Worm (Caenorhabditis elegans) whole organism, young adult: ENCODE data around the gene Y43F8B.7.
A peak's percentile ranks its signal among the peaks of the same experiment; 100 is the strongest.

Source experiments
- C17E4.6 ChIP-seq: fragments of 200-800 bp; sonication (Bioruptor generic); IDR thresholded peaks from 2 replicates; pipeline ENCODE4 v1.3.6; 2022; ENCODE audit warnings: missing genetic modification reagents, missing genetic modification characterization, missing compliant biosample characterization
- F10E7.11 ChIP-seq: sonication (generic microtip); optimal IDR thresholded peaks from 2 replicates; lab custom pipeline; 2017; ENCODE audit warnings: mild to moderate bottlenecking, missing genetic modification characterization, moderate library complexity, missing compliant biosample characterization
- F37B4.10 ChIP-seq: fragments of 200-800 bp; sonication (Bioruptor generic); IDR thresholded peaks from 2 replicates; pipeline ENCODE4 v1.3.6; 2022; ENCODE audit warnings: missing genetic modification characterization, missing compliant biosample characterization
- F49E8.2 ChIP-seq: sonication (generic microtip); optimal IDR thresholded peaks from 3 replicates; lab custom pipeline; 2017; ENCODE audit warnings: missing genetic modification characterization, mild to moderate bottlenecking, missing compliant biosample characterization, antibody characterized with exemption, moderate library complexity; ENCODE audit not compliant: insufficient read depth
- F55B11.4 ChIP-seq: sonication (generic microtip); optimal IDR thresholded peaks from 2 replicates; lab custom pipeline; 2016; ENCODE audit warnings: missing compliant biosample characterization, missing genetic modification characterization, borderline replicate concordance; ENCODE audit not compliant: insufficient read depth
- F57A8.1 ChIP-seq: fragments of 200-800 bp; sonication (Bioruptor generic); optimal IDR thresholded peaks from 2 replicates; lab custom pipeline; 2018; ENCODE audit warnings: mild to moderate bottlenecking, missing genetic modification characterization, moderate library complexity, missing compliant biosample characterization
- F57C9.4 ChIP-seq: sonication (generic microtip); optimal IDR thresholded peaks from 2 replicates; lab custom pipeline; 2017; ENCODE audit warnings: mild to moderate bottlenecking, missing genetic modification characterization, missing compliant biosample characterization
- T07F8.4 ChIP-seq: sonication (generic microtip); optimal IDR thresholded peaks from 2 replicates; lab custom pipeline; 2016; ENCODE audit warnings: mild to moderate bottlenecking, missing genetic modification characterization, moderate library complexity, missing compliant biosample characterization
- ZK185.1 ChIP-seq: sonication (generic microtip); optimal IDR thresholded peaks from 2 replicates; lab custom pipeline; 2016; ENCODE audit warnings: mild to moderate bottlenecking, missing genetic modification characterization, missing compliant biosample characterization; ENCODE audit not compliant: poor library complexity, severe bottlenecking
- akir-1 ChIP-seq: fragments of 200-800 bp; sonication (Bioruptor generic); optimal IDR thresholded peaks from 2 replicates; lab custom pipeline; 2018; ENCODE audit warnings: mild to moderate bottlenecking, missing genetic modification characterization, moderate library complexity, missing compliant biosample characterization
- aptf-3 ChIP-seq: fragments of 200-800 bp; sonication (Bioruptor generic); IDR thresholded peaks from 2 replicates; pipeline ENCODE4 v1.3.6; 2022; ENCODE audit warnings: missing genetic modification characterization, missing compliant biosample characterization
- atf-7 ChIP-seq: sonication (generic microtip); optimal IDR thresholded peaks from 2 replicates; lab custom pipeline; 2017; ENCODE audit warnings: mild to moderate bottlenecking, missing genetic modification characterization, missing compliant biosample characterization
- attf-5 ChIP-seq: fragments of 200-800 bp; sonication (Bioruptor generic); optimal IDR thresholded peaks from 2 replicates; lab custom pipeline; 2018; ENCODE audit warnings: mild to moderate bottlenecking, missing genetic modification characterization, missing compliant biosample characterization
- bed-2 ChIP-seq: fragments of 200-800 bp; sonication (Bioruptor generic); IDR thresholded peaks from 2 replicates; pipeline ENCODE4 v1.3.6; 2022; ENCODE audit warnings: missing genetic modification reagents, missing genetic modification characterization, missing compliant biosample characterization
- ccch-3 ChIP-seq: fragments of 200-800 bp; sonication (Bioruptor generic); optimal IDR thresholded peaks from 2 replicates; lab custom pipeline; 2018; ENCODE audit warnings: mild to moderate bottlenecking, missing genetic modification characterization, missing compliant biosample characterization
- cebp-1 ChIP-seq, 2 experiments: fragments of 200-800 bp in 1 of 2; sonication (Bioruptor generic) in 1 of 2; sonication (generic microtip) in 1 of 2; IDR thresholded peaks in 1 of 2; optimal IDR thresholded peaks in 1 of 2; 2 replicates each; pipeline versions ENCODE4 v1.3.6 to Lab custom; 2017 to 2022; ENCODE audit warnings: missing compliant biosample characterization in 2 of 2, missing genetic modification characterization in 2 of 2, mild to moderate bottlenecking in 1 of 2, missing genetic modification reagents in 1 of 2, moderate library complexity in 1 of 2
- dpff-1 ChIP-seq: sonication (generic microtip); optimal IDR thresholded peaks from 2 replicates; lab custom pipeline; 2017; ENCODE audit warnings: mild to moderate bottlenecking, missing genetic modification characterization, missing compliant biosample characterization
- dpl-1 ChIP-seq: fragments of 150-350 bp; optimal IDR thresholded peaks from 2 replicates; lab custom pipeline; 2014; ENCODE audit warnings: missing biosample characterization, missing genetic modification reagents, missing genetic modification characterization
- efl-1 ChIP-seq: fragments of 150-350 bp; optimal IDR thresholded peaks from 2 replicates; lab custom pipeline; 2014; ENCODE audit warnings: missing biosample characterization, missing genetic modification reagents, missing genetic modification characterization
- egl-44 ChIP-seq: fragments of 200-800 bp; sonication (Bioruptor generic); IDR thresholded peaks from 2 replicates; pipeline ENCODE4 v1.3.6; 2022; ENCODE audit warnings: missing genetic modification reagents, missing genetic modification characterization, missing compliant biosample characterization
- ekl-4 ChIP-seq: fragments of 200-800 bp; sonication (Bioruptor generic); IDR thresholded peaks from 2 replicates; pipeline ENCODE4 v1.3.6; 2022; ENCODE audit warnings: missing genetic modification reagents, missing genetic modification characterization, missing compliant biosample characterization
- hmg-1.2 ChIP-seq: fragments of 200-800 bp; sonication (Bioruptor generic); IDR thresholded peaks from 2 replicates; pipeline ENCODE4 v1.3.6; 2022; ENCODE audit warnings: missing genetic modification reagents, missing genetic modification characterization, missing compliant biosample characterization
- hrde-1 ChIP-seq: sonication (generic microtip); optimal IDR thresholded peaks from 2 replicates; lab custom pipeline; 2016; ENCODE audit warnings: missing genetic modification characterization, mild to moderate bottlenecking, missing compliant biosample characterization, moderate library complexity, missing genotype, missing genetic modification reagents, borderline replicate concordance
- let-526 ChIP-seq: fragments of 200-800 bp; sonication (Bioruptor generic); IDR thresholded peaks from 2 replicates; pipeline ENCODE4 v1.3.6; 2022; ENCODE audit warnings: missing genetic modification reagents, missing genetic modification characterization, missing compliant biosample characterization
- lin-26 ChIP-seq: fragments of 200-800 bp; sonication (Bioruptor generic); IDR thresholded peaks from 2 replicates; pipeline ENCODE4 v1.3.6; 2022; ENCODE audit warnings: missing genetic modification reagents, missing genetic modification characterization, missing compliant biosample characterization
- lin-54 ChIP-seq: fragments of 200-800 bp; sonication (Bioruptor generic); optimal IDR thresholded peaks from 2 replicates; lab custom pipeline; 2018; ENCODE audit warnings: mild to moderate bottlenecking, missing genetic modification characterization, missing compliant biosample characterization
- madf-6 ChIP-seq: fragments of 200-800 bp; sonication (Bioruptor generic); IDR thresholded peaks from 2 replicates; pipeline ENCODE4 v1.3.6; 2022; ENCODE audit warnings: missing genetic modification reagents, missing genetic modification characterization, missing compliant biosample characterization
- madf-8 ChIP-seq: fragments of 200-800 bp; sonication (Bioruptor generic); conservative IDR thresholded peaks from 2 replicates; pipeline ENCODE4 v1.3.6; 2022; ENCODE audit warnings: missing genetic modification reagents, missing genetic modification characterization, missing compliant biosample characterization
- mel-28 ChIP-seq: sonication (generic microtip); optimal IDR thresholded peaks from 2 replicates; lab custom pipeline; 2016; ENCODE audit warnings: borderline replicate concordance, mild to moderate bottlenecking, missing genetic modification characterization, missing compliant biosample characterization
- mxl-1 ChIP-seq: sonication (generic microtip); optimal IDR thresholded peaks from 2 replicates; lab custom pipeline; 2016; ENCODE audit warnings: missing genetic modification characterization, missing compliant biosample characterization
- nfya-1 ChIP-seq: sonication (generic microtip); optimal IDR thresholded peaks from 2 replicates; lab custom pipeline; 2017; ENCODE audit warnings: antibody characterized with exemption, missing compliant biosample characterization, missing genetic modification characterization, borderline replicate concordance; ENCODE audit not compliant: insufficient read depth
- nfyb-1 ChIP-seq: fragments of 200-800 bp; sonication (Bioruptor generic); IDR thresholded peaks from 2 replicates; pipeline ENCODE4 v1.3.6; 2022; ENCODE audit warnings: missing genetic modification reagents, missing genetic modification characterization, missing compliant biosample characterization
- nhr-179 ChIP-seq: sonication (generic microtip); optimal IDR thresholded peaks from 2 replicates; lab custom pipeline; 2016; ENCODE audit warnings: mild to moderate bottlenecking, missing genetic modification characterization, missing compliant biosample characterization
- nhr-80 ChIP-seq: sonication (generic microtip); optimal IDR thresholded peaks from 2 replicates; lab custom pipeline; 2016; ENCODE audit warnings: missing genetic modification characterization, missing compliant biosample characterization
- nhr-90 ChIP-seq: sonication (generic microtip); optimal IDR thresholded peaks from 2 replicates; lab custom pipeline; 2016; ENCODE audit warnings: missing genotype, mild to moderate bottlenecking, missing genetic modification characterization, missing compliant biosample characterization
- pbrm-1 ChIP-seq: fragments of 200-800 bp; sonication (Bioruptor generic); IDR thresholded peaks from 2 replicates; pipeline ENCODE4 v1.3.6; 2022; ENCODE audit warnings: missing genetic modification reagents, missing genetic modification characterization, missing compliant biosample characterization
- repo-1 ChIP-seq: sonication (generic microtip); optimal IDR thresholded peaks from 2 replicates; lab custom pipeline; 2017; ENCODE audit warnings: mild to moderate bottlenecking, missing genetic modification characterization, missing compliant biosample characterization
- sea-2 ChIP-seq: fragments of 200-800 bp; sonication (Bioruptor generic); IDR thresholded peaks from 2 replicates; pipeline ENCODE4 v1.3.6; 2022; ENCODE audit warnings: missing genetic modification characterization, missing compliant biosample characterization
- snpc-1.1 ChIP-seq: sonication (generic microtip); optimal IDR thresholded peaks from 2 replicates; lab custom pipeline; 2017; ENCODE audit warnings: missing genetic modification characterization, mild to moderate bottlenecking, missing compliant biosample characterization, antibody characterized with exemption, moderate library complexity, missing genotype, missing genetic modification reagents; ENCODE audit not compliant: insufficient read depth
- snpc-4 ChIP-seq, 5 experiments: fragments of 150-350 bp in 1 of 5; sonication (generic microtip) in 4 of 5; optimal IDR thresholded peaks; 2 replicates each; lab custom pipeline; 2014 to 2018; ENCODE audit warnings: missing genetic modification characterization in 5 of 5, missing biosample characterization in 3 of 5, antibody characterized with exemption in 2 of 5, mild to moderate bottlenecking in 2 of 5, missing compliant biosample characterization in 2 of 5, missing genotype in 2 of 5, moderate library complexity in 2 of 5, missing genetic modification reagents in 1 of 5
- zim-3 ChIP-seq: sonication (generic microtip); optimal IDR thresholded peaks from 2 replicates; lab custom pipeline; 2017; ENCODE audit warnings: mild to moderate bottlenecking, missing genetic modification characterization, moderate library complexity, missing compliant biosample characterization
- ztf-18 ChIP-seq: sonication (generic microtip); optimal IDR thresholded peaks from 2 replicates; lab custom pipeline; 2016; ENCODE audit warnings: missing genotype, mild to moderate bottlenecking, missing genetic modification characterization, missing compliant biosample characterization
- ztf-26 ChIP-seq: sonication (generic microtip); optimal IDR thresholded peaks from 2 replicates; lab custom pipeline; 2017; ENCODE audit warnings: missing genetic modification characterization, missing compliant biosample characterization
- ztf-6 ChIP-seq: fragments of 200-800 bp; sonication (Bioruptor generic); IDR thresholded peaks from 2 replicates; pipeline ENCODE4 v1.3.6; 2022; ENCODE audit warnings: missing genetic modification reagents, missing genetic modification characterization, missing compliant biosample characterization

The Y43F8B.7 gene

ce11 chrV:19518468-19519168, 28.1 kb downstream of the Y43F8B.7 start:
- TF ChIP-seq atf-7 (tag; lab: Kevin White, UChicago) (no peak), zim-3 (tag; lab: Kevin White, UChicago) (no peak), nhr-80 (peak; percentile 28)

- TF ChIP-seq ztf-26 (tag; lab: Kevin White, UChicago) (peak; percentile 88), akir-1 (GFP tag; lab: Kevin White, UChicago) (no peak), nfya-1 (tag; lab: Kevin White, UChicago) (no peak), dpff-1 (peak; percentile 5), snpc-4 (GFP tag; optimal IDR thresholded peaks at IDR 0.05; lab: Kevin White, UChicago) (no peak), snpc-4 (tag; optimal IDR thresholded peaks at IDR 0.05; lab: Kevin White, UChicago) (peak in 2 of 4 experiments; percentile 25 to 36), ZK185.1 (tag; lab: Kevin White, UChicago) (no peak), T07F8.4 (no peak), bed-2 (GFP tag; lab: Robert Waterston, UW) (no peak), let-526 (GFP tag; lab: Robert Waterston, UW) (no peak), pbrm-1 (0 out of 2 replicates have a peak, but pooled peaks have one; percentile 24), repo-1 (tag; lab: Kevin White, UChicago) (peak; percentile 75), C17E4.6 (GFP tag; lab: Robert Waterston, UW) (no peak), nhr-80 (no peak), F49E8.2 (tag; lab: Kevin White, UChicago) (no peak), nhr-90 (tag; lab: Kevin White, UChicago) (no peak), mxl-1 (tag; lab: Kevin White, UChicago) (no peak), attf-5 (GFP tag; lab: Kevin White, UChicago) (no peak), snpc-1.1 (no peak), nfyb-1 (GFP tag; lab: Robert Waterston, UW) (peak; percentile 78), madf-6 (GFP tag; lab: Robert Waterston, UW) (peak; percentile 58), mel-28 (tag; lab: Kevin White, UChicago) (no peak), ccch-3 (GFP tag; lab: Kevin White, UChicago) (no peak), efl-1 (GFP tag; lab: Kevin White, UChicago) (no peak), F57A8.1 (peak; percentile 8), ztf-6 (GFP tag; lab: Robert Waterston, UW) (no peak), cebp-1 (GFP tag; IDR thresholded peaks at IDR 0.05; lab: Robert Waterston, UW) (no peak), cebp-1 (tag; optimal IDR thresholded peaks at IDR 0.05; lab: Kevin White, UChicago) (peak; percentile 53), F37B4.10 (GFP tag; lab: Robert Waterston, UW) (no peak), nhr-179 (no peak), F10E7.11 (peak; percentile 27), ekl-4 (peak; percentile 70), lin-54 (GFP tag; lab: Kevin White, UChicago) (peak; percentile 33), aptf-3 (GFP tag; lab: Robert Waterston, UW) (0 out of 2 replicates have a peak, but pooled peaks have one; percentile 67), F55B11.4 (tag; lab: Kevin White, UChicago) (no peak), F57C9.4 (tag; lab: Kevin White, UChicago) (peak; percentile 36), ztf-18 (tag; lab: Kevin White, UChicago) (no peak), dpl-1 (GFP tag; lab: Kevin White, UChicago) (no peak), hmg-1.2 (GFP tag; lab: Robert Waterston, UW) (peak; percentile 28; the same call in 1 of the 2 replicates), hrde-1 (tag; lab: Kevin White, UChicago) (no peak), egl-44 (no peak), sea-2 (GFP tag; lab: Robert Waterston, UW) (no peak), lin-26 (GFP tag; lab: Robert Waterston, UW) (peak; percentile 69; the same call in 1 of the 2 replicates), madf-8 (GFP tag; lab: Robert Waterston, UW) (no peak)
These were observed 29.0 kb downstream of the Y43F8B.7 start for ce11 chrV:19519511-19519934.
